Fruit fly (Drosophila melanogaster): Measurements from ENCODE around the gene CG3942.

- no peak for TF ChIP-seq fd96Ca (GFP tag; IDR thresholded peaks at IDR 0.05)
- TF ChIP-seq EcR (GFP tag; optimal IDR thresholded peaks at IDR 0.05), result no peak
- no peak for TF ChIP-seq gl (tag; optimal IDR thresholded peaks at IDR 0.05)
- no peak for TF ChIP-seq CG8301 (tag; optimal IDR thresholded peaks at IDR 0.05)
- no peak for TF ChIP-seq CG13204 (GFP tag; optimal IDR thresholded peaks at IDR 0.05)
- TF ChIP-seq rn (GFP tag; IDR thresholded peaks at IDR 0.05), result no peak
Observed at dm6 chr3R:12236804-12237203, 17.2 kb upstream of the CG3942 start, which contains the start of gene Cyp313a2.
